Worm (Caenorhabditis elegans) whole organism, young adult: ENCODE data around the gene M05D6.8.

Experiments used
- B0261.1 ChIP-seq: sonication (generic microtip); optimal IDR thresholded peaks from 2 replicates; lab custom pipeline; 2016; ENCODE audit warnings: mild to moderate bottlenecking, missing genetic modification characterization, moderate library complexity, missing compliant biosample characterization
- F23B12.7 ChIP-seq: sonication (generic microtip); optimal IDR thresholded peaks from 2 replicates; lab custom pipeline; 2017; ENCODE audit warnings: missing genetic modification characterization, mild to moderate bottlenecking, missing compliant biosample characterization, antibody characterized with exemption, moderate library complexity; ENCODE audit not compliant: insufficient read depth
- F39B2.1 ChIP-seq: fragments of 200-800 bp; sonication (Bioruptor generic); IDR thresholded peaks from 2 replicates; pipeline ENCODE4 v1.3.6; 2022; ENCODE audit warnings: missing genetic modification reagents, missing genetic modification characterization, missing compliant biosample characterization
- F49E8.2 ChIP-seq: sonication (generic microtip); optimal IDR thresholded peaks from 3 replicates; lab custom pipeline; 2017; ENCODE audit warnings: missing genetic modification characterization, mild to moderate bottlenecking, missing compliant biosample characterization, antibody characterized with exemption, moderate library complexity; ENCODE audit not compliant: insufficient read depth
- F55B11.4 ChIP-seq: sonication (generic microtip); optimal IDR thresholded peaks from 2 replicates; lab custom pipeline; 2016; ENCODE audit warnings: missing compliant biosample characterization, missing genetic modification characterization, borderline replicate concordance; ENCODE audit not compliant: insufficient read depth
- K11D2.4 ChIP-seq: fragments of 200-800 bp; sonication (Bioruptor generic); IDR thresholded peaks from 2 replicates; pipeline ENCODE4 v1.3.6; 2022; ENCODE audit warnings: missing genetic modification reagents, missing genetic modification characterization, missing compliant biosample characterization
- K12H6.12 ChIP-seq: fragments of 200-800 bp; sonication (Bioruptor generic); optimal IDR thresholded peaks from 2 replicates; lab custom pipeline; 2018; ENCODE audit warnings: mild to moderate bottlenecking, missing genetic modification characterization, missing compliant biosample characterization
- Y53G8AR.9 ChIP-seq: fragments of 200-800 bp; sonication (Bioruptor generic); conservative IDR thresholded peaks from 2 replicates; pipeline ENCODE4 v1.3.6; 2022; ENCODE audit warnings: missing genetic modification reagents, missing genetic modification characterization, missing compliant biosample characterization
- Y56A3A.18 ChIP-seq: fragments of 200-800 bp; sonication (Bioruptor generic); IDR thresholded peaks from 2 replicates; pipeline ENCODE4 v1.3.6; 2022; ENCODE audit warnings: missing genetic modification reagents, missing genetic modification characterization, missing compliant biosample characterization
- ZK185.1 ChIP-seq: sonication (generic microtip); optimal IDR thresholded peaks from 2 replicates; lab custom pipeline; 2016; ENCODE audit warnings: mild to moderate bottlenecking, missing genetic modification characterization, missing compliant biosample characterization; ENCODE audit not compliant: poor library complexity, severe bottlenecking
- ama-1 ChIP-seq, 3 experiments: fragments of 150-350 bp in 1 of 3; sonication (generic microtip) in 2 of 3; optimal IDR thresholded peaks; 2 replicates each; lab custom pipeline; 2014 to 2018; ENCODE audit warnings: missing biosample characterization in 2 of 3, missing genetic modification characterization in 2 of 3, missing genetic modification reagents in 2 of 3
- attf-5 ChIP-seq: fragments of 200-800 bp; sonication (Bioruptor generic); optimal IDR thresholded peaks from 2 replicates; lab custom pipeline; 2018; ENCODE audit warnings: mild to moderate bottlenecking, missing genetic modification characterization, missing compliant biosample characterization
- attf-6 ChIP-seq: fragments of 200-800 bp; sonication (Bioruptor generic); IDR thresholded peaks from 2 replicates; pipeline ENCODE4 v1.3.6; 2022; ENCODE audit warnings: missing genetic modification reagents, missing genetic modification characterization, missing compliant biosample characterization
- bed-2 ChIP-seq: fragments of 200-800 bp; sonication (Bioruptor generic); IDR thresholded peaks from 2 replicates; pipeline ENCODE4 v1.3.6; 2022; ENCODE audit warnings: missing genetic modification reagents, missing genetic modification characterization, missing compliant biosample characterization
- cebp-1 ChIP-seq, 2 experiments: fragments of 200-800 bp in 1 of 2; sonication (Bioruptor generic) in 1 of 2; sonication (generic microtip) in 1 of 2; IDR thresholded peaks in 1 of 2; optimal IDR thresholded peaks in 1 of 2; 2 replicates each; pipeline versions ENCODE4 v1.3.6 to Lab custom; 2017 to 2022; ENCODE audit warnings: missing compliant biosample characterization in 2 of 2, missing genetic modification characterization in 2 of 2, mild to moderate bottlenecking in 1 of 2, missing genetic modification reagents in 1 of 2, moderate library complexity in 1 of 2
- cebp-2 ChIP-seq: fragments of 200-800 bp; sonication (Bioruptor generic); IDR thresholded peaks from 2 replicates; pipeline ENCODE4 v1.3.6; 2022; ENCODE audit warnings: missing genetic modification characterization, missing compliant biosample characterization
- ceh-100 ChIP-seq: fragments of 200-800 bp; sonication (Bioruptor generic); IDR thresholded peaks from 2 replicates; pipeline ENCODE4 v1.3.6; 2022; ENCODE audit warnings: missing genetic modification reagents, missing genetic modification characterization, missing compliant biosample characterization
- ceh-79 ChIP-seq: sonication (generic microtip); optimal IDR thresholded peaks from 2 replicates; lab custom pipeline; 2017; ENCODE audit warnings: mild to moderate bottlenecking, missing genetic modification characterization, missing compliant biosample characterization
- chd-7 ChIP-seq: sonication (generic microtip); optimal IDR thresholded peaks from 2 replicates; lab custom pipeline; 2016; ENCODE audit warnings: mild to moderate bottlenecking, missing genetic modification characterization, moderate library complexity, missing compliant biosample characterization
- die-1 ChIP-seq: sonication (generic microtip); optimal IDR thresholded peaks from 2 replicates; lab custom pipeline; 2016; ENCODE audit warnings: missing genotype, mild to moderate bottlenecking, missing genetic modification characterization, missing compliant biosample characterization
- egrh-3 ChIP-seq: fragments of 200-800 bp; sonication (Bioruptor generic); IDR thresholded peaks from 2 replicates; pipeline ENCODE4 v1.3.6; 2022; ENCODE audit warnings: missing genetic modification reagents, missing genetic modification characterization, missing compliant biosample characterization
- gei-17 ChIP-seq: fragments of 200-800 bp; sonication (Bioruptor generic); optimal IDR thresholded peaks from 2 replicates; lab custom pipeline; 2018; ENCODE audit warnings: mild to moderate bottlenecking, missing genetic modification characterization, missing compliant biosample characterization
- hlh-26 ChIP-seq: fragments of 200-800 bp; sonication (Bioruptor generic); conservative IDR thresholded peaks from 2 replicates; pipeline ENCODE4 v1.3.6; 2022; ENCODE audit warnings: missing genetic modification reagents, missing genetic modification characterization, missing compliant biosample characterization
- hrde-1 ChIP-seq: sonication (generic microtip); optimal IDR thresholded peaks from 2 replicates; lab custom pipeline; 2016; ENCODE audit warnings: missing genetic modification characterization, mild to moderate bottlenecking, missing compliant biosample characterization, moderate library complexity, missing genotype, missing genetic modification reagents, borderline replicate concordance
- hsf-1 ChIP-seq: fragments of 200-800 bp; sonication (Bioruptor generic); IDR thresholded peaks from 2 replicates; pipeline ENCODE4 v1.3.6; 2022; ENCODE audit warnings: missing genetic modification reagents, missing genetic modification characterization, missing compliant biosample characterization
- let-526 ChIP-seq: fragments of 200-800 bp; sonication (Bioruptor generic); IDR thresholded peaks from 2 replicates; pipeline ENCODE4 v1.3.6; 2022; ENCODE audit warnings: missing genetic modification reagents, missing genetic modification characterization, missing compliant biosample characterization
- lsl-1 ChIP-seq: fragments of 200-800 bp; sonication (Bioruptor generic); optimal IDR thresholded peaks from 2 replicates; lab custom pipeline; 2018; ENCODE audit warnings: mild to moderate bottlenecking, missing genetic modification characterization, moderate library complexity, missing compliant biosample characterization
- madf-3 ChIP-seq: fragments of 200-800 bp; sonication (Bioruptor generic); IDR thresholded peaks from 2 replicates; pipeline ENCODE4 v1.3.6; 2022; ENCODE audit warnings: missing genetic modification reagents, missing genetic modification characterization, missing compliant biosample characterization
- nhr-90 ChIP-seq: sonication (generic microtip); optimal IDR thresholded peaks from 2 replicates; lab custom pipeline; 2016; ENCODE audit warnings: missing genotype, mild to moderate bottlenecking, missing genetic modification characterization, missing compliant biosample characterization
- pbrm-1 ChIP-seq: fragments of 200-800 bp; sonication (Bioruptor generic); IDR thresholded peaks from 2 replicates; pipeline ENCODE4 v1.3.6; 2022; ENCODE audit warnings: missing genetic modification reagents, missing genetic modification characterization, missing compliant biosample characterization
- rpc-1 ChIP-seq, 2 experiments: fragments of 150-350 bp in 1 of 2; sonication (generic microtip) in 1 of 2; optimal IDR thresholded peaks; 2 replicates each; lab custom pipeline; 2014 to 2018; ENCODE audit warnings: missing biosample characterization in 1 of 2, missing genetic modification characterization in 1 of 2, missing genetic modification reagents in 1 of 2, missing genotype in 1 of 2
- unc-62 ChIP-seq: fragments of 150-350 bp; optimal IDR thresholded peaks from 2 replicates; lab custom pipeline; 2014; ENCODE audit warnings: missing biosample characterization, missing genetic modification reagents, missing genetic modification characterization
- zfh-2 ChIP-seq: fragments of 200-800 bp; sonication (Bioruptor generic); conservative IDR thresholded peaks from 2 replicates; pipeline ENCODE4 v1.3.6; 2022; ENCODE audit warnings: missing genetic modification reagents, missing genetic modification characterization, missing compliant biosample characterization
- ztf-3 ChIP-seq: fragments of 200-800 bp; sonication (Bioruptor generic); optimal IDR thresholded peaks from 2 replicates; lab custom pipeline; 2018; ENCODE audit warnings: mild to moderate bottlenecking, missing genetic modification characterization, missing compliant biosample characterization

M05D6.8 gene

DNA sequence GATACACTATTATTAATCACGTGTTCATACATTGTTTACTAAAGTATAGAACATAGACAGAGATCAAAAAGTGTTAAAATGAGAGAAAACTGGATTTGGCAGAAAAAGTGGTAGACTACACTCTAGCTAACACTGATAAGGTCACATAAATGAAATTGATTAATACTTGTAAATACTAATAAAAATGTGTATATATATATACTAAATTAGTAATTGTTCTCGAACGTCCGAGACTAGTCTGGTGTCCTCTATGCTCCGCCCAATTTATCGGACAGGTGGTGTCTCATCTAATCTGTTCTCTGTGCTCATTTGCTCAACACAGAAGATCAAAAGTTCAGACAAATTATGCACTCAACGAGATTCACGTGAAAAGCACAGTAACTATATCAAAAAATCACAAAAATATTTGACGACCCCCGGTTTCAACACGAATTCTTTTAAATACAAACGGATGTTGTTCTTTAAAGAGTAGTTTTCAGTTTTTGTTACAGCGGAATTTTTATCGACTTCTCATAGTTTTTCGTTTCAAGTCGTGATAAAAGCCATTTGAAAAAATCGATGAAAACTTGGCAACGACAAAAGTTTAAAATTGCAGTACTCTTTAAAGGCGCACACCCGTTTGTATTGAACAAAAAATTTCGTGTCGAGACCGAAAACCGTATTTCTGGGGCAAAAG is 10.1 kb upstream of the M05D6.8 start:
- no peak for TF ChIP-seq cebp-1 (GFP tag; IDR thresholded peaks at IDR 0.05; lab: Robert Waterston, UW)
- peak; percentile 31 for TF ChIP-seq cebp-1 (tag; optimal IDR thresholded peaks at IDR 0.05; lab: Kevin White, UChicago)
- peak; percentile 19 for TF ChIP-seq F23B12.7 (tag; lab: Kevin White, UChicago)
- TF ChIP-seq hrde-1 (tag; lab: Kevin White, UChicago): no peak
- no peak for TF ChIP-seq rpc-1 (optimal IDR thresholded peaks at IDR 0.05; lab: Kevin White, UChicago)
- TF ChIP-seq rpc-1 (tag; optimal IDR thresholded peaks at IDR 0.05; lab: Kevin White, UChicago): no peak
- peak; percentile 12; the same call in 1 of the 2 replicates for TF ChIP-seq K11D2.4 (GFP tag; lab: Robert Waterston, UW)
- peak; percentile 23 for TF ChIP-seq chd-7 (tag; lab: Kevin White, UChicago)
- TF ChIP-seq ceh-79 (tag; lab: Kevin White, UChicago): no peak
- TF ChIP-seq Y53G8AR.9 (GFP tag; lab: Robert Waterston, UW): 0 out of 2 replicates have a peak, but pooled peaks have one; percentile 16
- no peak for TF ChIP-seq die-1 (tag; lab: Kevin White, UChicago)
- 0 out of 2 replicates have a peak, but pooled peaks have one; percentile 26 for TF ChIP-seq pbrm-1
- no peak for TF ChIP-seq attf-6 (GFP tag; lab: Robert Waterston, UW)
- TF ChIP-seq gei-17 (GFP tag; lab: Kevin White, UChicago): peak; percentile 3
- 0 out of 2 replicates have a peak, but pooled peaks have one; percentile 6 for TF ChIP-seq let-526 (GFP tag; lab: Robert Waterston, UW)
- TF ChIP-seq K12H6.12 (tag; lab: Kevin White, UChicago): peak; percentile 18
- TF ChIP-seq hsf-1 (GFP tag; lab: Robert Waterston, UW): peak; percentile 81

DNA sequence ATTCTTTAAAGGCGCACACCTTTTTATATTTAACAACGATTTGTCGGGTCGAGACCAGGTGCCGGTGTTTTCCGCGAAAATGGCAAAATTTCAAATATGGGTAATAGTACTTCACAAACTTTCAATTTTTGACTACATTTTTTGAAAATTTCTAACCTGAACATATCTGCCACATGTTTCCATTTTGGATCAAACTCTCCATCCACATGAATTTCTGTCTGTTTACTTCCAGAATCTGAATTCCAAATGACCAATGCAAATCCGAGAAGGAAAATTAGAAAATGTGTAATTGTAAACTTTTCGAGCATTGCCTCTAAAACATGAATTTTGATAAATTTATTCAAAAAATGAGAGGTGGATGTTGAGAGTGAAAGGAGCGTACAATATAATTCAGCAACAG is 9.1 kb upstream of the M05D6.8 start, which contains the start of gene lact-4:
Gene lact-4, minus strand, starts transcription at position 313 of the 400 bp plus-strand sequence.
- TF ChIP-seq unc-62 (GFP tag; lab: Kevin White, UChicago) (no peak), zfh-2 (GFP tag; lab: Robert Waterston, UW) (no peak), lsl-1 (GFP tag; lab: Kevin White, UChicago) (peak; percentile 41), attf-5 (GFP tag; lab: Kevin White, UChicago) (no peak), B0261.1 (tag; lab: Kevin White, UChicago) (no peak), madf-3 (GFP tag; lab: Robert Waterston, UW) (0 out of 2 replicates have a peak, but pooled peaks have one; percentile 9), hlh-26 (GFP tag; lab: Robert Waterston, UW) (no peak), F49E8.2 (tag; lab: Kevin White, UChicago) (no peak), F55B11.4 (tag; lab: Kevin White, UChicago) (no peak), ama-1 (optimal IDR thresholded peaks at IDR 0.05; lab: Kevin White, UChicago) (peak; percentile 51), ama-1 (GFP tag; optimal IDR thresholded peaks at IDR 0.05; lab: Kevin White, UChicago) (no peak), nhr-90 (tag; lab: Kevin White, UChicago) (no peak), F39B2.1 (GFP tag; lab: Robert Waterston, UW) (no peak), Y56A3A.18 (0 out of 2 replicates have a peak, but pooled peaks have one; percentile 31), bed-2 (GFP tag; lab: Robert Waterston, UW) (no peak), egrh-3 (no peak), ZK185.1 (tag; lab: Kevin White, UChicago) (no peak), ceh-100 (GFP tag; lab: Robert Waterston, UW) (no peak), cebp-2 (GFP tag; lab: Robert Waterston, UW) (no peak), Y53G8AR.9 (GFP tag; lab: Robert Waterston, UW) (no peak), ztf-3 (GFP tag; lab: Kevin White, UChicago) (no peak)
